Worm (Caenorhabditis elegans) whole organism, L4 larva: ENCODE data around the gene pha-2.

Source experiments
- hlh-30 ChIP-seq: sonication (generic microtip); optimal IDR thresholded peaks from 2 replicates; lab custom pipeline; 2017; ENCODE audit warnings: antibody characterized with exemption, mild to moderate bottlenecking, missing genetic modification characterization, missing compliant biosample characterization; ENCODE audit not compliant: insufficient read depth
- nhr-42 ChIP-seq: fragments of 200-800 bp; sonication (Bioruptor generic); IDR thresholded peaks from 2 replicates; pipeline ENCODE4 v1.3.6; 2022; ENCODE audit warnings: missing genetic modification characterization, missing compliant biosample characterization
- unc-62 ChIP-seq, 3 experiments: fragments of 150-350 bp in 1 of 3; sonication (generic microtip); optimal IDR thresholded peaks in 2 of 3; peaks in 1 of 3; 1 replicate in 1 of 3; 2 replicates in 2 of 3; lab custom pipeline; 2014 to 2017; ENCODE audit warnings: missing biosample characterization in 3 of 3, missing genetic modification characterization in 3 of 3, missing genetic modification reagents in 3 of 3, missing genotype in 1 of 3

DNA sequence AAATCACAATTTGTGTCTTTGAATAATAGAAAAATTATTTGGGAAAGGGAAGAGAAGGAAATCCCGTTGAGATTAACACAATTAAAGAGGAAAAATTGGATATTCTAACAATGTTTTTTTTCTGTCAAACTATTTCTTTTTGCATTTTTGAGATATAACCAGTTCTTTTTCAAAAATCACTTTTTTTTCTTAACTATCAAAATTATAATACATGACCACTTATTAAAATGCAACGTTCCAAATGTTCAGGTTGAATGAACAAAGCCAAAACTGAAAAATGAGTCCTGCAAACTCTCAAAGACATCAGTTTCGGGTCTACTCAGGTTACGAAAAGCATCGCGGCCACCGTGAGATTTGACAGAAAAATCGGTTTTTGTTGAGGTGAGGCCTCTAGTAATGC lies 27.2 kb downstream of the pha-2 start:
- TF ChIP-seq hlh-30 (tag; lab: Kevin White, UChicago) (no peak), unc-62 (GFP tag; optimal IDR thresholded peaks at IDR 0.05 in 1 of 2; lab: Kevin White, UChicago) (no peak), unc-62 (tag; optimal IDR thresholded peaks at IDR 0.05; lab: Kevin White, UChicago) (no peak), nhr-42 (GFP tag; lab: Robert Waterston, UW) (no peak)
